Worm (Caenorhabditis elegans) whole organism, mixed stage, embryonic: ENCODE data around the gene F44E5.4.

Experiments
- M03D4.4 ChIP-seq: sonication (generic microtip); optimal IDR thresholded peaks from 2 replicates; lab custom pipeline; 2017; ENCODE audit warnings: mild to moderate bottlenecking, missing genetic modification characterization, missing compliant biosample characterization
- bed-3 ChIP-seq: fragments of 200-800 bp; sonication (Bioruptor generic); optimal IDR thresholded peaks from 3 replicates; lab custom pipeline; 2018; ENCODE audit warnings: mild to moderate bottlenecking, missing genetic modification characterization, moderate library complexity, missing compliant biosample characterization
- blmp-1 ChIP-seq: fragments of 150-350 bp; optimal IDR thresholded peaks from 2 replicates; lab custom pipeline; 2014; ENCODE audit warnings: missing biosample characterization, missing genetic modification characterization
- ceh-43 ChIP-seq: fragments of 200-800 bp; sonication (Bioruptor generic); optimal IDR thresholded peaks from 2 replicates; lab custom pipeline; 2018; ENCODE audit warnings: mild to moderate bottlenecking, missing genetic modification characterization, moderate library complexity, missing compliant biosample characterization
- ceh-83 ChIP-seq: fragments of 200-800 bp; sonication (Bioruptor generic); optimal IDR thresholded peaks from 2 replicates; lab custom pipeline; 2018; ENCODE audit warnings: mild to moderate bottlenecking, missing genetic modification characterization, missing compliant biosample characterization
- ces-1 ChIP-seq: fragments of 150-350 bp; optimal IDR thresholded peaks from 2 replicates; lab custom pipeline; 2014; ENCODE audit warnings: missing biosample characterization, missing genetic modification reagents, missing genetic modification characterization
- cnd-1 ChIP-seq: fragments of 200-800 bp; sonication (Bioruptor generic); optimal IDR thresholded peaks from 2 replicates; lab custom pipeline; 2018; ENCODE audit warnings: mild to moderate bottlenecking, missing genetic modification characterization, missing compliant biosample characterization
- drap-1 ChIP-seq: fragments of 200-800 bp; sonication (Bioruptor generic); optimal IDR thresholded peaks from 3 replicates; lab custom pipeline; 2018; ENCODE audit warnings: mild to moderate bottlenecking, missing genetic modification characterization, missing compliant biosample characterization
- elt-1 ChIP-seq: sonication (generic microtip); optimal IDR thresholded peaks from 2 replicates; lab custom pipeline; 2017; ENCODE audit warnings: missing genetic modification characterization, mild to moderate bottlenecking, missing compliant biosample characterization, antibody characterized with exemption, moderate library complexity, borderline replicate concordance; ENCODE audit not compliant: insufficient read depth
- elt-3 ChIP-seq: fragments of 150-350 bp; optimal IDR thresholded peaks from 2 replicates; lab custom pipeline; 2014; ENCODE audit warnings: missing biosample characterization, missing genetic modification characterization
- flh-1 ChIP-seq: fragments of 200-800 bp; sonication (Bioruptor generic); optimal IDR thresholded peaks from 2 replicates; lab custom pipeline; 2018; ENCODE audit warnings: mild to moderate bottlenecking, missing genetic modification characterization, moderate library complexity, missing compliant biosample characterization
- ham-2 ChIP-seq: fragments of 200-800 bp; sonication (Bioruptor generic); optimal IDR thresholded peaks from 2 replicates; lab custom pipeline; 2018; ENCODE audit warnings: mild to moderate bottlenecking, missing genetic modification characterization, missing compliant biosample characterization
- lin-32 ChIP-seq: fragments of 200-800 bp; sonication (Bioruptor generic); optimal IDR thresholded peaks from 2 replicates; lab custom pipeline; 2018; ENCODE audit warnings: mild to moderate bottlenecking, missing genetic modification characterization, missing compliant biosample characterization
- lsy-2 ChIP-seq: fragments of 150-350 bp; optimal IDR thresholded peaks from 2 replicates; lab custom pipeline; 2014; ENCODE audit warnings: missing biosample characterization, missing genetic modification characterization
- mep-1 ChIP-seq: fragments of 150-350 bp; optimal IDR thresholded peaks from 2 replicates; lab custom pipeline; 2017; ENCODE audit warnings: missing biosample characterization, missing genetic modification reagents, missing genetic modification characterization, inconsistent platforms
- mls-2 ChIP-seq: sonication (generic microtip); optimal IDR thresholded peaks from 2 replicates; lab custom pipeline; 2016; ENCODE audit warnings: mild to moderate bottlenecking, missing genetic modification characterization, moderate library complexity, missing compliant biosample characterization
- nhr-2 ChIP-seq: fragments of 150-350 bp; optimal IDR thresholded peaks from 2 replicates; lab custom pipeline; 2014; ENCODE audit warnings: missing biosample characterization, missing genetic modification characterization
- nhr-237 ChIP-seq: fragments of 150-350 bp; optimal IDR thresholded peaks from 2 replicates; lab custom pipeline; 2014; ENCODE audit warnings: missing biosample characterization, missing genetic modification characterization
- nhr-28 ChIP-seq: fragments of 150-350 bp; optimal IDR thresholded peaks from 2 replicates; lab custom pipeline; 2014; ENCODE audit warnings: missing biosample characterization, missing genetic modification characterization
- nhr-76 ChIP-seq: sonication (generic microtip); optimal IDR thresholded peaks from 2 replicates; lab custom pipeline; 2017; ENCODE audit warnings: missing biosample characterization, missing genetic modification characterization
- sem-2 ChIP-seq: fragments of 200-800 bp; sonication (Bioruptor generic); optimal IDR thresholded peaks from 2 replicates; lab custom pipeline; 2018; ENCODE audit warnings: mild to moderate bottlenecking, missing genetic modification characterization, missing compliant biosample characterization
- sptf-1 ChIP-seq: sonication (generic microtip); optimal IDR thresholded peaks from 2 replicates; lab custom pipeline; 2017; ENCODE audit warnings: mild to moderate bottlenecking, missing genetic modification characterization, moderate library complexity, missing compliant biosample characterization
- tbx-8 ChIP-seq: fragments of 200-800 bp; sonication (Bioruptor generic); optimal IDR thresholded peaks from 2 replicates; lab custom pipeline; 2018; ENCODE audit warnings: mild to moderate bottlenecking, missing genetic modification characterization, moderate library complexity, missing compliant biosample characterization
- unc-120 ChIP-seq: sonication (generic microtip); optimal IDR thresholded peaks from 2 replicates; lab custom pipeline; 2017; ENCODE audit warnings: missing genetic modification characterization, missing compliant biosample characterization; ENCODE audit not compliant: poor library complexity, severe bottlenecking
- unc-39 ChIP-seq: fragments of 150-350 bp; optimal IDR thresholded peaks from 2 replicates; lab custom pipeline; 2014; ENCODE audit warnings: missing biosample characterization, missing genetic modification characterization
- unc-62 ChIP-seq: fragments of 150-350 bp; optimal IDR thresholded peaks from 2 replicates; lab custom pipeline; 2014; ENCODE audit warnings: missing biosample characterization, missing genetic modification reagents, missing genetic modification characterization
- ztf-11 ChIP-seq: fragments of 150-350 bp; optimal IDR thresholded peaks from 2 replicates; lab custom pipeline; 2014; ENCODE audit warnings: missing biosample characterization, missing genetic modification characterization

Gene F44E5.4

ce11 chrII:11748494-11748893, 10.6 kb downstream of the F44E5.4 start, which contains the start of the genes F44E5.17 and gpb-1:
TSS of gene F44E5.17 (minus strand) at chrII:11748594.
TSS of gene gpb-1 (minus strand) at chrII:11748611.
- TF ChIP-seq unc-120 (no peak), nhr-2 (tag; lab: Kevin White, UChicago) (no peak), lin-32 (GFP tag; lab: Kevin White, UChicago) (no peak), ceh-83 (GFP tag; lab: Kevin White, UChicago) (no peak), drap-1 (GFP tag; lab: Kevin White, UChicago) (no peak), unc-39 (tag; lab: Kevin White, UChicago) (no peak), mls-2 (tag; lab: Kevin White, UChicago) (no peak), nhr-237 (tag; lab: Kevin White, UChicago) (no peak), ces-1 (GFP tag; lab: Kevin White, UChicago) (no peak), sem-2 (no peak)
- TF ChIP-seq, all 35 proteins: peak for 0

DNA sequence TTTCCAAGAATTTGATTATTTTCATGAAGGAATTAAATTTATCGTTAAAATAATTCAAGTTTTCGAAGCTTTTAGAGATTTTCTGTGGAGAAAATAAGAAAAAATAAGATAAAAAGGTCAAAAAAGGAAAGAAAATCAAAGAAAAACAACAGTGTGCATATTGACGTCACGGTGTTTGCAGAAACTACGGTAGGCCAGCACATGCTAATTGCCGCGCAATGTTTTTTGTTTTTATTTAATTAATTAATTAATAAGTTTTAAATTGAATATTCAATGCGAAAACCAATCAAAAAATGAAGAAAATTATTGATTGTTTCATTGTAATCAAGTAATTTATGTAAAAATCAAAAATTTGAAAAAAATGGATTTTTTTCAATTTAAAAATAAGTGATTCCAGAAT, 11.2 kb downstream of the F44E5.4 start:
- TF ChIP-seq nhr-237 (tag; lab: Kevin White, UChicago), result no peak
- TF ChIP-seq unc-120, result no peak
- TF ChIP-seq elt-3, result no peak
- TF ChIP-seq lsy-2 (tag; lab: Kevin White, UChicago), result peak; percentile 93
- TF ChIP-seq ceh-43 (GFP tag; lab: Kevin White, UChicago), result peak; percentile 17
- peak; percentile 10 for TF ChIP-seq mep-1 (tag; lab: Kevin White, UChicago)
- peak; percentile 59 for TF ChIP-seq ces-1 (GFP tag; lab: Kevin White, UChicago)
- no peak for TF ChIP-seq nhr-28 (tag; lab: Kevin White, UChicago)
- TF ChIP-seq drap-1 (GFP tag; lab: Kevin White, UChicago), result no peak
- TF ChIP-seq, all 35 proteins: peak for 4

- peak; percentile 39 for TF ChIP-seq cnd-1
- TF ChIP-seq flh-1, result peak; percentile 51
- TF ChIP-seq lin-32 (GFP tag; lab: Kevin White, UChicago), result peak; percentile 27
- peak; percentile 82 for TF ChIP-seq unc-120
- TF ChIP-seq lsy-2 (tag; lab: Kevin White, UChicago), result peak; percentile 23
- peak; percentile 82 for TF ChIP-seq sptf-1 (tag; lab: Kevin White, UChicago)
- TF ChIP-seq drap-1 (GFP tag; lab: Kevin White, UChicago), result peak; percentile 22
- TF ChIP-seq bed-3 (GFP tag; lab: Kevin White, UChicago), result peak; percentile 26
- peak; percentile 36 for TF ChIP-seq unc-62 (GFP tag; lab: Kevin White, UChicago)
- no peak for TF ChIP-seq ham-2
- peak; percentile 33 for TF ChIP-seq nhr-237 (tag; lab: Kevin White, UChicago)
- peak; percentile 17 for TF ChIP-seq ztf-11 (tag; lab: Kevin White, UChicago)
- no peak for TF ChIP-seq tbx-8 (GFP tag; lab: Kevin White, UChicago)
- peak; percentile 38 for TF ChIP-seq ces-1 (GFP tag; lab: Kevin White, UChicago)
- peak; percentile 64 for TF ChIP-seq ceh-83 (GFP tag; lab: Kevin White, UChicago)
- TF ChIP-seq mls-2 (tag; lab: Kevin White, UChicago), result peak; percentile 74
- TF ChIP-seq M03D4.4 (tag; lab: Kevin White, UChicago), result peak; percentile 43
- TF ChIP-seq nhr-76 (tag; lab: Kevin White, UChicago), result no peak
- no peak for TF ChIP-seq blmp-1 (tag; lab: Kevin White, UChicago)
Measured at ce11 chrII:11746782-11747288, 12.3 kb downstream of the F44E5.4 start.

DNA sequence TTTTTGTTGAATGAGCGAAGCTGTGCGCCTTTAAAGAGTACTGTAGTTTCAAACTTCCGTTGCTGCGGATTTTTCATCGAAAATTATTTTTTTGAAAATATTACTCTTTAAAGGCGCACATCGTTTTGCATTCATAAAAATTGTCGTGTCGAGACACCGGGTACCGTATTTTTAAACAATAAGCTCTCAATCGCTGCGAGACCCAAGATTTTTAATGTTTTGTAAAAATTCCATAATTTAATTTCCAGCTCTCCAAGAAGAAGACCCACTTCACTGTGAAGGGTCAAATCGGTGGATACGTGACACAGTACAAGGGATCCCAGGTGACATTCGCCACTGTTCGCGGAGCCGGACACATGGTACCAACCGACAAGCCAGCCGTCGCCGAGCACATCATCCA, 16.8 kb downstream of the F44E5.4 start:
- no peak for TF ChIP-seq elt-1
- peak; percentile 11 for TF ChIP-seq ces-1 (GFP tag; lab: Kevin White, UChicago)

DNA sequence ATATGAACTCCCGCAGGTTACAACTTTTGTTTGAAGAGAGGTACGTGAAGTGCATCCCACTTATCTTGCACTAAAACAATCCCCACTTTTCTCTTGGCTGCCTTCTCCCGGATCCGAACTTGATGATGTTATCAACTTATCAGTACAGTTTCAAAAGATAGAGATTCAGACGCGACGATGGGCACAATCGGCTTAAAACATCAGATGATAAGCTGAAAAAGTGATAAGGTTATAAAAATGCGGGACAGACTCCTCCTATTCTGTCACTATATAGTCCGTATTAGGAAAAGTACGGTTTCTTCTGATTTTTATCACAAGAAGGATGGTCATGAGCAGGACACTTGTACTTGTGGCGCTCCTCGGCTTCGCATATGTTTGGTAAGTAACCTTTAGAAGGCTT, 19.9 kb downstream of the F44E5.4 start, which contains the start of gene ctsa-1.2:
ctsa-1.2 (plus strand) TSS at position 160 of the 400 bp plus-strand sequence.
- TF ChIP-seq M03D4.4 (tag; lab: Kevin White, UChicago) (no peak), cnd-1 (no peak), sem-2 (no peak), ces-1 (GFP tag; lab: Kevin White, UChicago) (no peak), nhr-2 (tag; lab: Kevin White, UChicago) (no peak), drap-1 (GFP tag; lab: Kevin White, UChicago) (no peak)

DNA sequence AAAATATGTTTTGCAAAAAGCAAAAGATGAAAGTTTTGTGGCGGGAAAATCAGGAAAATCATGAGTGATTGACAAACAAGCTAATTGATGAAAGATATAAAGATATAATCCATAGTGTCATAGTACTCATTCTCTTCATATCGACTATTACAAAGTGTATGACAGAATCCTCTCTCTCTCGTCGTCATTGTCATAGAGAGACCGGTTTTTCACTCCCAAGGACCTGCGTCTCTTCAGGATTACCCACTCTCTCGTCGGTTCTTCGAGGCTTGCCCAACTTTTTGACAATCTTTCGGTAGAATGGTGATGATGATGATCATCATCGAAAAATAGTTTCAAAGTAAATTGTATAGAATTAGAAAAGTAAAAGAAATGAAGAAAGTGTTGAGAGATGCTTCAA, 21.8 kb downstream of the F44E5.4 start:
- TF ChIP-seq unc-62 (GFP tag; lab: Kevin White, UChicago), result peak; percentile 87
- TF ChIP-seq unc-120, result peak; percentile 29
- TF ChIP-seq drap-1 (GFP tag; lab: Kevin White, UChicago), result no peak
